Fruit fly (Drosophila melanogaster) whole organism, embryonic: ENCODE data around the gene CG34117.

ENCODE experiments used
- Blimp-1 ChIP-seq: fragments of 200-800 bp; sonication (Bioruptor generic); optimal IDR thresholded peaks from 3 replicates; lab custom pipeline; 2018; ENCODE audit warnings: missing biosample characterization, missing genetic modification characterization, mild to moderate bottlenecking, moderate library complexity, missing genetic modification reagents
- C15 ChIP-seq: fragments of 200-800 bp; sonication (Bioruptor generic); IDR thresholded peaks from 3 replicates; pipeline ENCODE4 v1.3.6; 2022; ENCODE audit warnings: missing biosample characterization, missing genetic modification characterization
- CG10147 ChIP-seq: fragments of 200-800 bp; sonication (Bioruptor generic); optimal IDR thresholded peaks from 2 replicates; lab custom pipeline; 2019; ENCODE audit warnings: missing biosample characterization, mild to moderate bottlenecking, missing genetic modification characterization, moderate library complexity
- CG10543 ChIP-seq: fragments of 200-800 bp; sonication (Bioruptor generic); optimal IDR thresholded peaks from 3 replicates; lab custom pipeline; 2017; ENCODE audit warnings: missing biosample characterization, mild to moderate bottlenecking, missing genetic modification characterization, moderate library complexity
- CG10654 ChIP-seq: fragments of 200-800 bp; sonication (Bioruptor generic); optimal IDR thresholded peaks from 2 replicates; lab custom pipeline; 2016; ENCODE audit warnings: missing biosample characterization, missing genetic modification characterization
- CG15011 ChIP-seq: fragments of 200-800 bp; sonication (Bioruptor generic); optimal IDR thresholded peaks from 3 replicates; lab custom pipeline; 2018; ENCODE audit warnings: missing biosample characterization, mild to moderate bottlenecking, missing genetic modification characterization
- CG15514 ChIP-seq: fragments of 200-800 bp; sonication (Bioruptor generic); optimal IDR thresholded peaks from 3 replicates; lab custom pipeline; 2017; ENCODE audit warnings: missing biosample characterization, missing genetic modification characterization, mild to moderate bottlenecking, moderate library complexity, missing genetic modification reagents
- CG15601 ChIP-seq: fragments of 200-800 bp; sonication (Bioruptor generic); optimal IDR thresholded peaks from 3 replicates; lab custom pipeline; 2019; ENCODE audit warnings: missing biosample characterization, mild to moderate bottlenecking, missing genetic modification characterization, moderate library complexity
- CG16779 ChIP-seq: fragments of 200-800 bp; sonication (Bioruptor generic); IDR thresholded peaks from 2 replicates; pipeline ENCODE4 v1.3.6; 2022; ENCODE audit warnings: missing biosample characterization, missing genetic modification characterization
- CG16815 ChIP-seq: fragments of 200-800 bp; sonication (Bioruptor generic); optimal IDR thresholded peaks from 3 replicates; lab custom pipeline; 2017; ENCODE audit warnings: missing biosample characterization, mild to moderate bottlenecking, missing genetic modification characterization
- CG17359 ChIP-seq: fragments of 200-800 bp; sonication (Bioruptor generic); optimal IDR thresholded peaks from 3 replicates; lab custom pipeline; 2018; ENCODE audit warnings: missing biosample characterization, mild to moderate bottlenecking, missing genetic modification characterization, moderate library complexity
- CG2202 ChIP-seq: fragments of 200-800 bp; sonication (Bioruptor generic); optimal IDR thresholded peaks from 2 replicates; lab custom pipeline; 2018; ENCODE audit warnings: missing biosample characterization, mild to moderate bottlenecking, missing genetic modification characterization
- CG2712 ChIP-seq: fragments of 200-800 bp; optimal IDR thresholded peaks from 3 replicates; lab custom pipeline; 2019; ENCODE audit warnings: missing biosample characterization, mild to moderate bottlenecking, missing genetic modification characterization, moderate library complexity
- CG33557 ChIP-seq: fragments of 200-800 bp; sonication (Bioruptor generic); optimal IDR thresholded peaks from 2 replicates; lab custom pipeline; 2019; ENCODE audit warnings: missing biosample characterization, mild to moderate bottlenecking, missing genetic modification characterization, moderate library complexity
- CG6254 ChIP-seq: fragments of 200-800 bp; sonication (Bioruptor generic); optimal IDR thresholded peaks from 3 replicates; lab custom pipeline; 2017; ENCODE audit warnings: mild to moderate bottlenecking, missing biosample characterization, missing genetic modification reagents, missing genetic modification characterization
- CG7372 ChIP-seq: fragments of 200-800 bp; sonication (Bioruptor generic); IDR thresholded peaks from 2 replicates; pipeline ENCODE4 v1.3.6; 2022; ENCODE audit warnings: missing biosample characterization, missing genetic modification characterization
- CG7839 ChIP-seq: fragments of 200-800 bp; sonication (Bioruptor generic); optimal IDR thresholded peaks from 3 replicates; lab custom pipeline; 2018; ENCODE audit warnings: missing biosample characterization, mild to moderate bottlenecking, missing genetic modification characterization, moderate library complexity
- CG7987 ChIP-seq: fragments of 200-800 bp; sonication (Bioruptor generic); optimal IDR thresholded peaks from 2 replicates; lab custom pipeline; 2018; ENCODE audit warnings: missing biosample characterization, mild to moderate bottlenecking, missing genetic modification characterization, moderate library complexity
- CG8281 ChIP-seq: fragments of 200-800 bp; sonication (Bioruptor generic); optimal IDR thresholded peaks from 2 replicates; lab custom pipeline; 2018; ENCODE audit warnings: missing biosample characterization, mild to moderate bottlenecking, missing genetic modification characterization, moderate library complexity
- CG8765 ChIP-seq: fragments of 200-800 bp; sonication (Bioruptor generic); IDR thresholded peaks from 2 replicates; pipeline ENCODE4 v1.3.6; 2022; ENCODE audit warnings: missing biosample characterization, missing genetic modification characterization
- Fer3 ChIP-seq: fragments of 200-800 bp; sonication (Bioruptor generic); optimal IDR thresholded peaks from 2 replicates; lab custom pipeline; 2018; ENCODE audit warnings: missing biosample characterization, mild to moderate bottlenecking, missing genetic modification characterization, moderate library complexity
- Hmr ChIP-seq: fragments of 200-800 bp; sonication (Bioruptor generic); optimal IDR thresholded peaks from 3 replicates; lab custom pipeline; 2017; ENCODE audit warnings: mild to moderate bottlenecking, missing biosample characterization, missing genetic modification reagents, missing genetic modification characterization
- NC2α ChIP-seq: fragments of 200-800 bp; sonication (Bioruptor generic); optimal IDR thresholded peaks from 2 replicates; lab custom pipeline; 2016; ENCODE audit warnings: missing biosample characterization, missing genetic modification characterization
- Scr ChIP-seq: fragments of 200-800 bp; sonication (Bioruptor generic); IDR thresholded peaks from 2 replicates; pipeline ENCODE4 v1.3.6; 2022; ENCODE audit warnings: missing biosample characterization, missing genetic modification characterization; ENCODE audit not compliant: partially characterized antibody
- Vsx1 ChIP-seq: fragments of 200-800 bp; sonication (Bioruptor generic); optimal IDR thresholded peaks from 2 replicates; lab custom pipeline; 2017; ENCODE audit warnings: missing biosample characterization, mild to moderate bottlenecking, missing genetic modification characterization, missing genetic modification reagents
- Xrp1 ChIP-seq: fragments of 200-800 bp; sonication (Bioruptor generic); IDR thresholded peaks from 2 replicates; pipeline ENCODE4 v1.3.6; 2022; ENCODE audit warnings: missing biosample characterization, missing genetic modification characterization
- ap ChIP-seq: fragments of 200-800 bp; sonication (Bioruptor generic); IDR thresholded peaks from 2 replicates; pipeline ENCODE4 v1.3.6; 2022; ENCODE audit warnings: missing biosample characterization, missing genetic modification characterization
- btn ChIP-seq: fragments of 200-800 bp; sonication (Bioruptor generic); optimal IDR thresholded peaks from 2 replicates; lab custom pipeline; 2016; ENCODE audit warnings: missing biosample characterization, missing genetic modification characterization
- dysf ChIP-seq: fragments of 200-800 bp; sonication (Bioruptor generic); IDR thresholded peaks from 3 replicates; pipeline ENCODE4 v1.3.6; 2022; ENCODE audit warnings: missing biosample characterization, missing genetic modification characterization
- eve ChIP-seq, 2 experiments: fragments of >200 bp; optimal IDR thresholded peaks; 2 replicates each; lab custom pipeline; 2017; ENCODE audit warnings: missing biosample characterization in 2 of 2, missing genetic modification characterization in 2 of 2
- exex ChIP-seq: fragments of 200-800 bp; sonication (Bioruptor generic); optimal IDR thresholded peaks from 4 replicates; lab custom pipeline; 2018; ENCODE audit warnings: missing biosample characterization, mild to moderate bottlenecking, missing genetic modification characterization, moderate library complexity
- gem ChIP-seq: fragments of 200-800 bp; sonication (Bioruptor generic); optimal IDR thresholded peaks from 2 replicates; lab custom pipeline; 2019; ENCODE audit warnings: missing biosample characterization, mild to moderate bottlenecking, missing genetic modification characterization, moderate library complexity
- grn ChIP-seq: fragments of 200-800 bp; sonication (Bioruptor generic); optimal IDR thresholded peaks from 3 replicates; lab custom pipeline; 2017; ENCODE audit warnings: missing biosample characterization, missing genetic modification characterization
- gsb ChIP-seq: fragments of 200-800 bp; sonication (Bioruptor generic); IDR thresholded peaks from 2 replicates; pipeline ENCODE4 v1.3.6; 2022; ENCODE audit warnings: missing biosample characterization, missing genetic modification characterization
- h ChIP-seq: fragments of >200 bp; optimal IDR thresholded peaks from 2 replicates; lab custom pipeline; 2017
- klu ChIP-seq: fragments of 200-800 bp; sonication (Bioruptor generic); IDR thresholded peaks from 2 replicates; pipeline ENCODE4 v1.3.6; 2022; ENCODE audit warnings: missing biosample characterization, missing genetic modification characterization
- lab ChIP-seq: fragments of 200-800 bp; sonication (Bioruptor generic); optimal IDR thresholded peaks from 3 replicates; lab custom pipeline; 2017; ENCODE audit warnings: missing biosample characterization, missing genetic modification characterization, mild to moderate bottlenecking, moderate library complexity, missing genetic modification reagents
- nau ChIP-seq: fragments of 200-800 bp; sonication (Bioruptor generic); optimal IDR thresholded peaks from 3 replicates; lab custom pipeline; 2017; ENCODE audit warnings: missing biosample characterization, mild to moderate bottlenecking, missing genetic modification characterization, missing genetic modification reagents
- nerfin-1 ChIP-seq: fragments of 200-800 bp; sonication (Bioruptor generic); optimal IDR thresholded peaks from 3 replicates; lab custom pipeline; 2019; ENCODE audit warnings: missing biosample characterization, mild to moderate bottlenecking, missing genetic modification characterization, moderate library complexity
- odd ChIP-seq: fragments of 200-800 bp; sonication (Bioruptor generic); optimal IDR thresholded peaks from 2 replicates; lab custom pipeline; 2017; ENCODE audit warnings: missing biosample characterization, mild to moderate bottlenecking, missing genetic modification characterization
- pb ChIP-seq: fragments of 200-800 bp; sonication (Bioruptor generic); optimal IDR thresholded peaks from 3 replicates; lab custom pipeline; 2016; ENCODE audit warnings: missing biosample characterization, missing genetic modification characterization
- scrt ChIP-seq: fragments of 200-800 bp; sonication (Bioruptor generic); optimal IDR thresholded peaks from 2 replicates; lab custom pipeline; 2018; ENCODE audit warnings: missing biosample characterization, mild to moderate bottlenecking, missing genetic modification characterization, moderate library complexity
- sens ChIP-seq: fragments of 200-800 bp; sonication (Bioruptor generic); peaks from one replicate; lab custom pipeline; 2016; ENCODE audit warnings: missing biosample characterization, missing genetic modification characterization
- shn ChIP-seq: fragments of 200-800 bp; sonication (Bioruptor generic); optimal IDR thresholded peaks from 3 replicates; lab custom pipeline; 2016; ENCODE audit warnings: missing biosample characterization, missing genetic modification characterization
- sisA ChIP-seq: fragments of 200-800 bp; sonication (Bioruptor generic); IDR thresholded peaks from 2 replicates; pipeline ENCODE4 v1.3.6; 2022; ENCODE audit warnings: missing biosample characterization, missing genetic modification characterization
- slp2 ChIP-seq: fragments of 200-800 bp; sonication (Bioruptor generic); optimal IDR thresholded peaks from 2 replicates; lab custom pipeline; 2016; ENCODE audit warnings: missing biosample characterization, missing genetic modification characterization
- so ChIP-seq: fragments of 200-800 bp; sonication (Bioruptor generic); IDR thresholded peaks from 3 replicates; pipeline ENCODE4 v1.3.6; 2022; ENCODE audit warnings: missing biosample characterization, missing genetic modification characterization
- tgo ChIP-seq: fragments of 200-800 bp; sonication (Bioruptor generic); IDR thresholded peaks from 3 replicates; pipeline ENCODE4 v1.3.6; 2022; ENCODE audit warnings: missing biosample characterization, missing genetic modification characterization
- wor ChIP-seq: fragments of 200-800 bp; sonication (Bioruptor generic); IDR thresholded peaks from 2 replicates; pipeline ENCODE4 v1.3.6; 2022; ENCODE audit warnings: missing biosample characterization, missing genetic modification characterization

The CG34117 gene

dm6 chr3R:9393542-9394025 lies 6.3 kb downstream of the CG34117 start (continued):
- TF ChIP-seq nerfin-1 (peak; percentile 68), pb (GFP tag; lab: Kevin White, UChicago) (no peak), NC2α (GFP tag; lab: Kevin White, UChicago) (peak; percentile 33), CG16815 (GFP tag; lab: Kevin White, UChicago) (peak; percentile 64), CG2712 (tag; lab: Kevin White, UChicago) (peak; percentile 89), slp2 (peak; percentile 5), klu (GFP tag; lab: Robert Waterston, UW) (no peak), eve (GFP tag; optimal IDR thresholded peaks at IDR 0.05; lab: Kevin White, UChicago) (no peak), CG17359 (tag; lab: Kevin White, UChicago) (peak; percentile 82), dysf (GFP tag; lab: Robert Waterston, UW) (peak; percentile 73), C15 (GFP tag; lab: Robert Waterston, UW) (0 out of 3 replicates have a peak, but pooled peaks have one; percentile 6), CG10654 (GFP tag; lab: Kevin White, UChicago) (peak; percentile 70), scrt (GFP tag; lab: Kevin White, UChicago) (peak; percentile 39), shn (GFP tag; lab: Kevin White, UChicago) (peak; percentile 38), gem (peak; percentile 83), CG10147 (GFP tag; lab: Kevin White, UChicago) (peak; percentile 58), odd (GFP tag; lab: Kevin White, UChicago) (peak; percentile 72), CG15601 (tag; lab: Kevin White, UChicago) (peak; percentile 82), btn (GFP tag; lab: Kevin White, UChicago) (no peak)

dm6 chr3R:9392421-9392820 lies 7.4 kb downstream of the CG34117 start:
- TF ChIP-seq h (lab: Kevin White, UChicago) = no peak
- TF ChIP-seq Scr = no peak
- no peak for TF ChIP-seq CG7372
- peak; percentile 53 for TF ChIP-seq sens (GFP tag; lab: Kevin White, UChicago)
- peak; percentile 53 for TF ChIP-seq exex (tag; lab: Kevin White, UChicago)
- TF ChIP-seq CG2202 (tag; lab: Kevin White, UChicago) = no peak
- TF ChIP-seq Vsx1 (GFP tag; lab: Kevin White, UChicago) = peak; percentile 3
- peak; percentile 20 for TF ChIP-seq grn
- TF ChIP-seq sisA (GFP tag; lab: Robert Waterston, UW) = no peak
- TF ChIP-seq wor (GFP tag; lab: Robert Waterston, UW) = no peak

- TF ChIP-seq CG6254 = peak; percentile 7
- no peak for TF ChIP-seq ap
- peak; percentile 0 for TF ChIP-seq CG7839 (tag; lab: Kevin White, UChicago)
- peak; percentile 33 for TF ChIP-seq CG15011 (GFP tag; lab: Kevin White, UChicago)
- TF ChIP-seq Xrp1 (GFP tag; lab: Robert Waterston, UW) = peak; percentile 31; the same call in 1 of the 2 replicates
- TF ChIP-seq Fer3 (tag; lab: Kevin White, UChicago) = peak; percentile 20
- TF ChIP-seq so (GFP tag; lab: Robert Waterston, UW) = no peak
- peak; percentile 34 for TF ChIP-seq CG10543 (GFP tag; lab: Kevin White, UChicago)
- TF ChIP-seq tgo (GFP tag; lab: Robert Waterston, UW) = no peak
- peak; percentile 20 for TF ChIP-seq sens (GFP tag; lab: Kevin White, UChicago)
- TF ChIP-seq CG33557 (GFP tag; lab: Kevin White, UChicago) = peak; percentile 51
- TF ChIP-seq lab (GFP tag; lab: Kevin White, UChicago) = peak; percentile 36
- TF ChIP-seq CG16779 (GFP tag; lab: Robert Waterston, UW) = no peak
- peak; percentile 18 for TF ChIP-seq Blimp-1 (GFP tag; lab: Kevin White, UChicago)
- peak; percentile 4 for TF ChIP-seq nau (GFP tag; lab: Kevin White, UChicago)
- TF ChIP-seq scrt (GFP tag; lab: Kevin White, UChicago) = peak; percentile 29
- peak; percentile 64 for TF ChIP-seq Hmr (GFP tag; lab: Kevin White, UChicago)
- no peak for TF ChIP-seq CG16815 (GFP tag; lab: Kevin White, UChicago)
- no peak for TF ChIP-seq CG8765 (GFP tag; lab: Robert Waterston, UW)
- TF ChIP-seq CG8281 (tag; lab: Kevin White, UChicago) = no peak
- no peak for TF ChIP-seq gsb (GFP tag; lab: Robert Waterston, UW)
- peak; percentile 51 for TF ChIP-seq CG15514
- peak; percentile 37 for TF ChIP-seq CG7987
These were observed 9.7 kb downstream of the CG34117 start for dm6 chr3R:9390201-9390600.
